Fruit fly (Drosophila melanogaster) whole organism, embryonic: ENCODE measurements around the gene Cys.

Experiments used
- Bteb2 ChIP-seq: fragments of 200-800 bp; sonication (Bioruptor generic); optimal IDR thresholded peaks from 2 replicates; lab custom pipeline; 2016; ENCODE audit warnings: missing biosample characterization, missing genetic modification characterization
- CG10654 ChIP-seq: fragments of 200-800 bp; sonication (Bioruptor generic); optimal IDR thresholded peaks from 2 replicates; lab custom pipeline; 2016; ENCODE audit warnings: missing biosample characterization, missing genetic modification characterization
- CG11093 ChIP-seq: fragments of 200-800 bp; sonication (Bioruptor generic); IDR thresholded peaks from 3 replicates; pipeline ENCODE4 v1.3.6; 2022; ENCODE audit warnings: missing biosample characterization, missing genetic modification characterization
- CG12236 ChIP-seq: fragments of 200-800 bp; sonication (Bioruptor generic); optimal IDR thresholded peaks from 2 replicates; lab custom pipeline; 2016; ENCODE audit warnings: missing biosample characterization, missing genetic modification characterization
- CG14860 ChIP-seq: fragments of 200-800 bp; sonication (Bioruptor generic); IDR thresholded peaks from 3 replicates; pipeline ENCODE4 v1.3.6; 2022; ENCODE audit warnings: missing biosample characterization, missing genetic modification characterization; ENCODE audit not compliant: partially characterized antibody
- CG16863 ChIP-seq: fragments of 200-800 bp; sonication (Bioruptor generic); optimal IDR thresholded peaks from 3 replicates; lab custom pipeline; 2016; ENCODE audit warnings: missing biosample characterization, missing genetic modification characterization
- CG17912 ChIP-seq: fragments of 200-800 bp; sonication (Bioruptor generic); optimal IDR thresholded peaks from 2 replicates; lab custom pipeline; 2018; ENCODE audit warnings: missing biosample characterization, mild to moderate bottlenecking, missing genetic modification characterization
- CG18011 ChIP-seq: fragments of 200-800 bp; sonication (Bioruptor generic); optimal IDR thresholded peaks from 2 replicates; lab custom pipeline; 2017; ENCODE audit warnings: missing biosample characterization, missing genetic modification characterization, mild to moderate bottlenecking, moderate library complexity, missing genotype
- CG1832 ChIP-seq: fragments of 200-800 bp; sonication (Bioruptor generic); optimal IDR thresholded peaks from 2 replicates; lab custom pipeline; 2017; ENCODE audit warnings: missing biosample characterization, mild to moderate bottlenecking, missing genetic modification characterization, inconsistent platforms
- CG3065 ChIP-seq: fragments of 200-800 bp; sonication (Bioruptor generic); optimal IDR thresholded peaks from 2 replicates; lab custom pipeline; 2016; ENCODE audit warnings: missing biosample characterization, missing genetic modification characterization
- CG31224 ChIP-seq: fragments of 200-800 bp; sonication (Bioruptor generic); IDR thresholded peaks from 2 replicates; pipeline ENCODE4 v1.3.6; 2022; ENCODE audit warnings: missing biosample characterization, missing genetic modification characterization
- CG33557 ChIP-seq: fragments of 200-800 bp; sonication (Bioruptor generic); optimal IDR thresholded peaks from 2 replicates; lab custom pipeline; 2019; ENCODE audit warnings: missing biosample characterization, mild to moderate bottlenecking, missing genetic modification characterization, moderate library complexity
- CG34376 ChIP-seq: fragments of 200-800 bp; sonication (Bioruptor generic); optimal IDR thresholded peaks from 2 replicates; lab custom pipeline; 2018; ENCODE audit warnings: missing biosample characterization, mild to moderate bottlenecking, missing genetic modification characterization
- CG3847 ChIP-seq: fragments of 200-800 bp; sonication (Bioruptor generic); IDR thresholded peaks from 2 replicates; pipeline ENCODE4 v1.3.6; 2022; ENCODE audit warnings: missing biosample characterization, missing genetic modification characterization
- CG4617 ChIP-seq: fragments of 200-800 bp; sonication (Bioruptor generic); optimal IDR thresholded peaks from 3 replicates; lab custom pipeline; 2016; ENCODE audit warnings: missing biosample characterization, missing genetic modification characterization, borderline replicate concordance
- CG8388 ChIP-seq: fragments of 200-800 bp; sonication (Bioruptor generic); optimal IDR thresholded peaks from 2 replicates; lab custom pipeline; 2019; ENCODE audit warnings: missing biosample characterization, mild to moderate bottlenecking, missing genetic modification characterization, moderate library complexity
- D19A ChIP-seq: fragments of 200-800 bp; optimal IDR thresholded peaks from 3 replicates; lab custom pipeline; 2019; ENCODE audit warnings: missing biosample characterization, mild to moderate bottlenecking, missing genetic modification characterization, moderate library complexity
- Drgx ChIP-seq: fragments of 200-800 bp; sonication (Bioruptor generic); IDR thresholded peaks from 2 replicates; pipeline ENCODE4 v1.3.6; 2022; ENCODE audit warnings: missing biosample characterization, missing genetic modification characterization
- GATAe ChIP-seq: fragments of 200-800 bp; sonication (Bioruptor generic); conservative IDR thresholded peaks from 2 replicates; pipeline ENCODE4 v1.3.6; 2022; ENCODE audit warnings: missing biosample characterization, missing genetic modification characterization
- HLH54F ChIP-seq: fragments of 200-800 bp; sonication (Bioruptor generic); optimal IDR thresholded peaks from 3 replicates; lab custom pipeline; 2016; ENCODE audit warnings: missing biosample characterization, missing genetic modification characterization
- MTF-1 ChIP-seq: fragments of 200-800 bp; sonication (Bioruptor generic); optimal IDR thresholded peaks from 2 replicates; lab custom pipeline; 2018; ENCODE audit warnings: missing biosample characterization, mild to moderate bottlenecking, missing genetic modification characterization, borderline replicate concordance
- Max ChIP-seq: fragments of 200-800 bp; sonication (Bioruptor generic); optimal IDR thresholded peaks from 2 replicates; lab custom pipeline; 2016; ENCODE audit warnings: missing biosample characterization, mild to moderate bottlenecking, missing genetic modification characterization
- Med ChIP-seq: fragments of 200-800 bp; sonication (Bioruptor generic); peaks from one replicate; lab custom pipeline; 2016; ENCODE audit warnings: missing biosample characterization, missing genetic modification characterization, mild to moderate bottlenecking, inconsistent platforms, moderate library complexity
- Meics ChIP-seq: fragments of 200-800 bp; sonication (Bioruptor generic); optimal IDR thresholded peaks from 2 replicates; lab custom pipeline; 2017; ENCODE audit warnings: missing biosample characterization, mild to moderate bottlenecking, missing genetic modification characterization
- Mes4 ChIP-seq: fragments of 200-800 bp; sonication (Bioruptor generic); optimal IDR thresholded peaks from 2 replicates; lab custom pipeline; 2016; ENCODE audit warnings: missing biosample characterization, missing genetic modification characterization
- NC2β ChIP-seq: fragments of 200-800 bp; sonication (Bioruptor generic); optimal IDR thresholded peaks from 2 replicates; lab custom pipeline; 2016; ENCODE audit warnings: missing biosample characterization, missing genetic modification characterization
- NfI ChIP-seq: fragments of 200-800 bp; sonication (Bioruptor generic); optimal IDR thresholded peaks from 3 replicates; lab custom pipeline; 2018; ENCODE audit warnings: missing biosample characterization, mild to moderate bottlenecking, missing genetic modification characterization, moderate library complexity
- Taf1 ChIP-seq: fragments of 200-800 bp; sonication (Bioruptor generic); IDR thresholded peaks from 2 replicates; pipeline ENCODE4 v1.3.6; 2022; ENCODE audit warnings: missing biosample characterization, missing genetic modification characterization
- ac ChIP-seq: fragments of 200-800 bp; sonication (Bioruptor generic); optimal IDR thresholded peaks from 3 replicates; lab custom pipeline; 2017; ENCODE audit warnings: missing biosample characterization, mild to moderate bottlenecking, missing genetic modification characterization
- ase ChIP-seq: fragments of 200-800 bp; sonication (Bioruptor generic); IDR thresholded peaks from 3 replicates; pipeline ENCODE4 v1.3.6; 2022; ENCODE audit warnings: missing biosample characterization, missing genetic modification characterization
- cg ChIP-seq: fragments of 200-800 bp; sonication (Bioruptor generic); optimal IDR thresholded peaks from 3 replicates; lab custom pipeline; 2019; ENCODE audit warnings: missing biosample characterization, mild to moderate bottlenecking, missing genetic modification characterization, moderate library complexity
- da ChIP-seq: fragments of 200-800 bp; sonication (Bioruptor generic); optimal IDR thresholded peaks from 2 replicates; lab custom pipeline; 2016; ENCODE audit warnings: missing biosample characterization, missing genetic modification characterization
- eve ChIP-seq, 2 experiments: fragments of >200 bp; optimal IDR thresholded peaks; 2 replicates each; lab custom pipeline; 2017; ENCODE audit warnings: missing biosample characterization in 2 of 2, missing genetic modification characterization in 2 of 2
- gem ChIP-seq: fragments of 200-800 bp; sonication (Bioruptor generic); optimal IDR thresholded peaks from 2 replicates; lab custom pipeline; 2019; ENCODE audit warnings: missing biosample characterization, mild to moderate bottlenecking, missing genetic modification characterization, moderate library complexity
- grau ChIP-seq: fragments of 200-800 bp; optimal IDR thresholded peaks from 3 replicates; lab custom pipeline; 2019; ENCODE audit warnings: missing biosample characterization, mild to moderate bottlenecking, missing genetic modification characterization, moderate library complexity
- inv ChIP-seq: fragments of 200-800 bp; sonication (Bioruptor generic); IDR thresholded peaks from 2 replicates; pipeline ENCODE4 v1.3.6; 2022; ENCODE audit warnings: missing biosample characterization, missing genetic modification characterization; ENCODE audit not compliant: partially characterized antibody
- nerfin-1 ChIP-seq: fragments of 200-800 bp; sonication (Bioruptor generic); optimal IDR thresholded peaks from 3 replicates; lab custom pipeline; 2019; ENCODE audit warnings: missing biosample characterization, mild to moderate bottlenecking, missing genetic modification characterization, moderate library complexity
- onecut ChIP-seq: fragments of 200-800 bp; sonication (Bioruptor generic); IDR thresholded peaks from 2 replicates; pipeline ENCODE4 v1.3.6; 2022; ENCODE audit warnings: missing biosample characterization, missing genetic modification characterization
- pita ChIP-seq: fragments of 200-800 bp; sonication (Bioruptor generic); optimal IDR thresholded peaks from 2 replicates; lab custom pipeline; 2017; ENCODE audit warnings: missing biosample characterization, mild to moderate bottlenecking, missing genetic modification characterization
- ranshi ChIP-seq: fragments of 200-800 bp; sonication (Bioruptor generic); IDR thresholded peaks from 2 replicates; pipeline ENCODE4 v1.3.6; 2022; ENCODE audit warnings: missing biosample characterization, missing genetic modification characterization
- ro ChIP-seq: fragments of 200-800 bp; sonication (Bioruptor generic); IDR thresholded peaks from 2 replicates; pipeline ENCODE4 v1.3.6; 2022; ENCODE audit warnings: missing biosample characterization, missing genetic modification characterization
- sens-2 ChIP-seq: fragments of 200-800 bp; sonication (Bioruptor generic); IDR thresholded peaks from 2 replicates; pipeline ENCODE4 v1.3.6; 2022; ENCODE audit warnings: missing biosample characterization, missing genetic modification characterization
- slou ChIP-seq: fragments of 200-800 bp; sonication (Bioruptor generic); optimal IDR thresholded peaks from 3 replicates; lab custom pipeline; 2016; ENCODE audit warnings: missing biosample characterization, missing genetic modification characterization
- sr ChIP-seq: fragments of 200-800 bp; sonication (Bioruptor generic); IDR thresholded peaks from 3 replicates; pipeline ENCODE4 v1.3.6; 2022; ENCODE audit warnings: missing biosample characterization, missing genetic modification characterization
- tna ChIP-seq: fragments of 200-800 bp; sonication (Bioruptor generic); IDR thresholded peaks from 2 replicates; pipeline ENCODE4 v1.3.6; 2022; ENCODE audit warnings: missing biosample characterization, missing genetic modification characterization; ENCODE audit not compliant: partially characterized antibody
- toy ChIP-seq: fragments of 200-800 bp; sonication (Bioruptor generic); IDR thresholded peaks from 2 replicates; pipeline ENCODE4 v1.3.6; 2022; ENCODE audit warnings: missing biosample characterization, missing genetic modification characterization
- tup ChIP-seq: fragments of 200-800 bp; sonication (Bioruptor generic); optimal IDR thresholded peaks from 2 replicates; lab custom pipeline; 2016; ENCODE audit warnings: missing biosample characterization, mild to moderate bottlenecking, missing genetic modification characterization, moderate library complexity
- tx ChIP-seq: fragments of 200-800 bp; sonication (Bioruptor generic); optimal IDR thresholded peaks from 2 replicates; lab custom pipeline; 2016; ENCODE audit warnings: missing biosample characterization, missing genetic modification characterization
- z ChIP-seq: fragments of 200-800 bp; sonication (Bioruptor generic); IDR thresholded peaks from 3 replicates; pipeline ENCODE4 v1.3.6; 2022; ENCODE audit warnings: missing biosample characterization, missing genetic modification characterization

Gene Cys

DNA sequence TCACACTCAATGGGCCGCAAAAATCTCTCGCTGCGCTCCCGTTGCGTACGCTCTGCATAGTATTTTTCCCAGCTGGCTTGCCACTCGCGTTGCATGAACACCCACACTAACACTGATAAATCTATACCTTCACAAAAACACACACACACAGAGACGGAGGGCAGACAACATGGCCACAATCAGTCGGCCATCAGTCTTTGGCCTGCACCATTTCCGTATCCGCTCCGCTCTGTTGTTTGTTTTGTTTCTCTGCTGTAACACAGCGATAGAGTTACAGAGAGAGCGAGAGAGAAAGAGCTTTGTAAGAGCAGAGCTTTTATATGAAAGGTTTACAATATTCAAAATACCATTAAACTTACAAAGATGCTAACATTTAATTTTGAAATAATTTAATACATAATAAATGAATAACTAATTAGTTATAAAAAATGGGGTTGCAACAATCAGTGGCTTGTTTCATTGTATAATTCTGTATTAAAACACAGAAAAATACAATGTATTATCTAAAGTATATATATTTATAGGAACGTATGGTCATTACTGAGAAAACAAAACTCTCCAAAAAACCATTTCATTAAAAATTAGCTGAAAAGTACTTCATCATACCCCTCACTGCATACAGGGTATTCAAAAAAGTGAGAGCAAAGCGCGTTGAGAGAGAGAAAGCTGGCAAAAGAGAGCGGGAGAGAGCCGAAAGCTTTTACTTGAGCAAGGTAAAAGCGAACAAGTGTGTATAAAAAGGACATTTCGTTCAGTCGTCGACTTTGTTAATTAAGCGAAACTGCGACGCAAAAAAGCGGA, 39.6 kb upstream of the Cys start, which contains the start of gene CG14853 (continued):
- TF ChIP-seq NfI (GFP tag; lab: Kevin White, UChicago) = peak; percentile 75
- TF ChIP-seq MTF-1 = peak; percentile 84
- peak; percentile 55 for TF ChIP-seq CG10654 (GFP tag; lab: Kevin White, UChicago)
- TF ChIP-seq ranshi (GFP tag; lab: Robert Waterston, UW) = peak; percentile 74
- TF ChIP-seq nerfin-1 (tag; lab: Kevin White, UChicago) = peak; percentile 65
- TF ChIP-seq cg (GFP tag; lab: Kevin White, UChicago) = peak; percentile 52
- TF ChIP-seq CG4617 (GFP tag; lab: Kevin White, UChicago) = peak; percentile 44
- peak; percentile 26 for TF ChIP-seq Mes4 (GFP tag; lab: Kevin White, UChicago)
- TF ChIP-seq CG17912 (GFP tag; lab: Kevin White, UChicago) = peak; percentile 60
- no peak for TF ChIP-seq inv (GFP tag; lab: Robert Waterston, UW)
- peak; percentile 92 for TF ChIP-seq grau (tag; lab: Kevin White, UChicago)
- TF ChIP-seq CG11093 = 0 out of 3 replicates have a peak, but pooled peaks have one; percentile 45
- peak; percentile 48 for TF ChIP-seq CG3065 (GFP tag; lab: Kevin White, UChicago)
- TF ChIP-seq tx = no peak
- peak; percentile 50 for TF ChIP-seq CG18011
- no peak for TF ChIP-seq tup (GFP tag; lab: Kevin White, UChicago)
- TF ChIP-seq Drgx (GFP tag; lab: Robert Waterston, UW) = no peak; the same call in 1 of the 2 replicates
- TF ChIP-seq D19A = peak; percentile 76
- TF ChIP-seq onecut (GFP tag; lab: Robert Waterston, UW) = peak; percentile 58
- peak; percentile 89 for TF ChIP-seq gem
- peak; percentile 68 for TF ChIP-seq ro (GFP tag; lab: Robert Waterston, UW)
- no peak for TF ChIP-seq da (GFP tag; lab: Kevin White, UChicago)
- TF ChIP-seq NC2β (GFP tag; lab: Kevin White, UChicago) = no peak
- no peak for TF ChIP-seq pita (GFP tag; lab: Kevin White, UChicago)
- peak in 1 of 2 experiments; percentile 68 for TF ChIP-seq eve (GFP tag; optimal IDR thresholded peaks at IDR 0.05; lab: Kevin White, UChicago)
- TF ChIP-seq CG33557 (GFP tag; lab: Kevin White, UChicago) = peak; percentile 25
- peak; percentile 1 for TF ChIP-seq Max (GFP tag; lab: Kevin White, UChicago)
- TF ChIP-seq z = peak; percentile 12; the same call in 1 of the 3 replicates
- no peak for TF ChIP-seq toy (GFP tag; lab: Robert Waterston, UW)
- TF ChIP-seq CG1832 (GFP tag; lab: Kevin White, UChicago) = no peak
- TF ChIP-seq CG16863 (GFP tag; lab: Kevin White, UChicago) = peak; percentile 7
- peak; percentile 67; the same call in 2 of the 3 replicates for TF ChIP-seq ase (GFP tag; lab: Robert Waterston, UW)
- TF ChIP-seq sr (GFP tag; lab: Robert Waterston, UW) = peak; percentile 60; the same call in 2 of the 3 replicates
- TF ChIP-seq CG12236 (GFP tag; lab: Kevin White, UChicago) = no peak
- TF ChIP-seq CG3847 (GFP tag; lab: Robert Waterston, UW) = peak; percentile 69
- no peak for TF ChIP-seq tna (GFP tag; lab: Robert Waterston, UW)
- no peak for TF ChIP-seq ac (GFP tag; lab: Kevin White, UChicago)
- TF ChIP-seq Bteb2 (GFP tag; lab: Kevin White, UChicago) = no peak
- peak; percentile 94 for TF ChIP-seq Med (GFP tag; lab: Kevin White, UChicago)
- peak; percentile 77 for TF ChIP-seq Meics (GFP tag; lab: Kevin White, UChicago)
- no peak for TF ChIP-seq Taf1 (GFP tag; lab: Robert Waterston, UW)
- peak; percentile 65 for TF ChIP-seq sens-2 (GFP tag; lab: Robert Waterston, UW)
- peak; percentile 68 for TF ChIP-seq slou
- TF ChIP-seq CG34376 = peak; percentile 74
- peak; percentile 60 for TF ChIP-seq CG8388 (GFP tag; lab: Kevin White, UChicago)
- no peak for TF ChIP-seq GATAe
- TF ChIP-seq HLH54F (GFP tag; lab: Kevin White, UChicago) = no peak
- TF ChIP-seq CG31224 (GFP tag; lab: Robert Waterston, UW) = peak; percentile 7; the same call in 1 of the 2 replicates
- no peak for TF ChIP-seq CG14860
